Worm (Caenorhabditis elegans): ENCODE results near the gene atic-1.

Gene atic-1

ce11 chrIV:7948290-7948689 lies 66.5 kb downstream of the atic-1 start, which contains the start of gene mcm-3AP:
Gene mcm-3AP (plus strand): TSS chrIV:7948672.
- TF ChIP-seq nfya-1 (tag; optimal IDR thresholded peaks at IDR 0.05) (peak; percentile 11), ceh-18 (tag; optimal IDR thresholded peaks at IDR 0.05) (peak; percentile 8), dmd-4 (tag; optimal IDR thresholded peaks at IDR 0.05; ENCODE audit: borderline replicate concordance) (peak; percentile 6), zip-5 (tag; optimal IDR thresholded peaks at IDR 0.05) (peak; percentile 11), elt-2 (tag; optimal IDR thresholded peaks at IDR 0.05) (peak; percentile 5), ceh-31 (tag; optimal IDR thresholded peaks at IDR 0.05) (peak; percentile 72), tbx-2 (tag; optimal IDR thresholded peaks at IDR 0.05) (peak; percentile 59), F13H6.1 (tag; optimal IDR thresholded peaks at IDR 0.05) (peak; percentile 9), ceh-45 (GFP tag; IDR thresholded peaks at IDR 0.05) (peak; percentile 43; the same call in 1 of the 2 replicates), C08G9.2 (tag; optimal IDR thresholded peaks at IDR 0.05) (peak; percentile 53)
